Worm (Caenorhabditis elegans): ENCODE data around the gene eef-1A.1.

The eef-1A.1 gene

ce11 chrIII:6971662-6972284 lies at the start of gene eef-1A.1, which contains the start of gene rfc-4:
Gene eef-1A.1, minus strand, starts transcription at chrIII:6971712.
Gene rfc-4, plus strand, starts transcription at chrIII:6972253.
- TF ChIP-seq dox-1 (GFP tag; IDR thresholded peaks at IDR 0.05) (peak; percentile 93), attf-6 (GFP tag; IDR thresholded peaks at IDR 0.05) (no peak), F39B2.1 (GFP tag; IDR thresholded peaks at IDR 0.05) (peak; percentile 49; the same call in 1 of the 2 replicates), F37B4.10 (GFP tag; IDR thresholded peaks at IDR 0.05) (no peak), gei-17 (GFP tag; optimal IDR thresholded peaks at IDR 0.05) (peak; percentile 58), egl-18 (GFP tag; IDR thresholded peaks at IDR 0.05) (no peak), akir-1 (GFP tag; optimal IDR thresholded peaks at IDR 0.05) (no peak), hrde-1 (tag; optimal IDR thresholded peaks at IDR 0.05; ENCODE audit: borderline replicate concordance) (peak; percentile 20), madf-6 (GFP tag; IDR thresholded peaks at IDR 0.05) (peak; percentile 91), lag-1 (GFP tag; IDR thresholded peaks at IDR 0.05) (no peak), rec-8 (tag; optimal IDR thresholded peaks at IDR 0.05) (no peak), F57C9.4 (tag; optimal IDR thresholded peaks at IDR 0.05) (no peak), attf-5 (GFP tag; optimal IDR thresholded peaks at IDR 0.05) (peak; percentile 97), ztf-3 (GFP tag; optimal IDR thresholded peaks at IDR 0.05) (no peak), C06A6.2 (GFP tag; conservative IDR thresholded peaks at IDR 0.05) (peak; percentile 72), F52B5.7 (tag; optimal IDR thresholded peaks at IDR 0.05) (no peak), zfh-2 (GFP tag; conservative IDR thresholded peaks at IDR 0.05) (no peak), hmg-1.2 (GFP tag; IDR thresholded peaks at IDR 0.05) (peak; percentile 76), nfya-2 (GFP tag; IDR thresholded peaks at IDR 0.05) (no peak), attf-3 (GFP tag; conservative IDR thresholded peaks at IDR 0.05) (peak; percentile 91), F57A8.1 (GFP tag; optimal IDR thresholded peaks at IDR 0.05) (no peak), madf-3 (GFP tag; IDR thresholded peaks at IDR 0.05) (peak; percentile 94), ama-1 (optimal IDR thresholded peaks at IDR 0.05) (peak; percentile 61), ama-1 (GFP tag; optimal IDR thresholded peaks at IDR 0.05) (no peak), dpl-1 (GFP tag; optimal IDR thresholded peaks at IDR 0.05) (peak; percentile 82), let-526 (GFP tag; IDR thresholded peaks at IDR 0.05) (peak; percentile 71; the same call in 1 of the 2 replicates), bed-2 (GFP tag; IDR thresholded peaks at IDR 0.05) (no peak), pbrm-1 (GFP tag; IDR thresholded peaks at IDR 0.05) (peak; percentile 93), K11D2.4 (GFP tag; IDR thresholded peaks at IDR 0.05) (peak; percentile 84), ekl-4 (GFP tag; IDR thresholded peaks at IDR 0.05) (peak; percentile 93), T26A5.8 (tag; optimal IDR thresholded peaks at IDR 0.05) (no peak), tbp1 (GFP tag; optimal IDR thresholded peaks at IDR 0.05) (peak; percentile 75), cebp-2 (GFP tag; IDR thresholded peaks at IDR 0.05) (no peak), Y53F4B.3 (GFP tag; IDR thresholded peaks at IDR 0.05) (no peak), snpc-3.4 (tag; optimal IDR thresholded peaks at IDR 0.05) (peak; percentile 92), T07F8.4 (tag; optimal IDR thresholded peaks at IDR 0.05) (no peak), lin-54 (GFP tag; optimal IDR thresholded peaks at IDR 0.05) (peak; percentile 98), ZK185.1 (tag; optimal IDR thresholded peaks at IDR 0.05; ENCODE audit: poor library complexity, severe bottlenecking) (peak; percentile 92), egrh-3 (GFP tag; IDR thresholded peaks at IDR 0.05) (peak; percentile 83), rpc-1 (optimal IDR thresholded peaks at IDR 0.05) (peak; percentile 16), rpc-1 (tag; optimal IDR thresholded peaks at IDR 0.05) (no peak), die-1 (tag; optimal IDR thresholded peaks at IDR 0.05) (peak; percentile 18), ztf-18 (tag; optimal IDR thresholded peaks at IDR 0.05) (peak; percentile 75), fkh-3 (tag; optimal IDR thresholded peaks at IDR 0.05) (no peak), sptf-2 (GFP tag; optimal IDR thresholded peaks at IDR 0.05) (no peak), F22D6.2 (tag; optimal IDR thresholded peaks at IDR 0.05) (peak; percentile 55), Y56A3A.18 (GFP tag; IDR thresholded peaks at IDR 0.05) (no peak), athp-1 (tag; optimal IDR thresholded peaks at IDR 0.05) (peak; percentile 51), Y95B8A.8 (GFP tag; IDR thresholded peaks at IDR 0.05) (peak; percentile 70; the same call in 1 of the 2 replicates)

All from whole organism, young adult.